Worm (Caenorhabditis elegans): ENCODE results near the gene clec-25.

clec-25 gene

DNA sequence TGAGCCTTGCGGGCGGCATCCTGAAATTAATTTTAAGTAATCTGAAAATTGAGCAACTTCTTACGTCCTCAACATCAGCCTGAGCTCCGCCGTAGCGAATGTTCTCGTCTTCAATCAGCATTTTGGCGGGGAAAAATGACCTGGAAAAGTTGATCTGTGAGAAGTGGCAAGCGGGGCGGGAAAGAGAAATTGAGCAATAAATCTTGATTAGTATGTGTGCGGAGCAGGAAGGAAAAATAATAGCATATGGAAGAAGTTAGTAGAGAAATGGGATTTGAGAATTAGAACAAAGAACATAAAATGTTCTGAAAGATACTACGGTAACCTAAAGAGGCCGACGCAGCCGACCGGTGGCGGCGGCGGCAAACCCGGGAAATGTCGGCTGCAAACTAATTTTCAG, 8.1 kb upstream of the clec-25 start, which contains the start of gene tni-3:
Gene tni-3, minus strand, starts transcription at position 140 of the 400 bp plus-strand sequence.
- TF ChIP-seq ZK546.5 (tag; optimal IDR thresholded peaks at IDR 0.05) (no peak), lin-13 (GFP tag; optimal IDR thresholded peaks at IDR 0.05) (no peak), skn-1 (tag; optimal IDR thresholded peaks at IDR 0.05) (no peak), nhr-6 (tag; optimal IDR thresholded peaks at IDR 0.05) (no peak), ztf-1 (GFP tag; conservative IDR thresholded peaks at IDR 0.05) (no peak), snpc-4 (tag; optimal IDR thresholded peaks at IDR 0.05) (no peak), mab-5 (tag; optimal IDR thresholded peaks at IDR 0.05) (no peak), nhr-21 (tag; optimal IDR thresholded peaks at IDR 0.05) (no peak), lin-11 (tag; optimal IDR thresholded peaks at IDR 0.05) (no peak)

DNA sequence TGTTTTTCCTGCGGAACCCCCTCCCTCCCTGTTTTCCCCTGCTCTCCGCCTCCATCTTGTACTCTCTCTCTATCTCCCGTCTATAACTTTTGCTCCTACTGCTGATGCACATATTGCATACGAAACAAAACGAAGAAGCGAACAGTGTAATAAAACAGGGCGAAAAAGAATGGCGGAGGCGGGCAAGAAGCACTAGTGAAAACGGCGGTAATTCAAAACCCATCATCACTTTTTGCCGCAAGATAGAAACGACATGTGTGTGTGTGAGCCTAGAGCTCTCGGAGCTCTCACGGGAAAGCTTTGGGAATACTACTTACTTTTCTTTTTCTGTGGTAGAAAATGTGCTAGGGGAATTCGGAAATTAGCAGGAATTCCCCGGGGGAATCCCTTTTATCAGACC, 6.9 kb upstream of the clec-25 start:
- no peak for TF ChIP-seq lsy-2 (tag; optimal IDR thresholded peaks at IDR 0.05)
- TF ChIP-seq F13H6.1 (tag; optimal IDR thresholded peaks at IDR 0.05) = no peak
- no peak for TF ChIP-seq ztf-1 (GFP tag; conservative IDR thresholded peaks at IDR 0.05)
- no peak for TF ChIP-seq sem-4 (tag; optimal IDR thresholded peaks at IDR 0.05)
- no peak for TF ChIP-seq R02D3.7 (tag; optimal IDR thresholded peaks at IDR 0.05)
- no peak for TF ChIP-seq aly-2 (tag; optimal IDR thresholded peaks at IDR 0.05)
- TF ChIP-seq mab-5 (tag; optimal IDR thresholded peaks at IDR 0.05) = no peak
- TF ChIP-seq lin-13 (GFP tag; optimal IDR thresholded peaks at IDR 0.05) = no peak
- no peak for TF ChIP-seq nhr-77 (tag; optimal IDR thresholded peaks at IDR 0.05)
- TF ChIP-seq C34F6.9 (tag; optimal IDR thresholded peaks at IDR 0.05) = no peak
- no peak for TF ChIP-seq unc-55 (GFP tag; optimal IDR thresholded peaks at IDR 0.05)
- TF ChIP-seq mdl-1 (tag; optimal IDR thresholded peaks at IDR 0.05) = no peak
- TF ChIP-seq ZK546.5 (tag; optimal IDR thresholded peaks at IDR 0.05) = no peak
- no peak for TF ChIP-seq Y55F3AM.14 (GFP tag; optimal IDR thresholded peaks at IDR 0.05)
- TF ChIP-seq nhr-10 (tag; optimal IDR thresholded peaks at IDR 0.05) = no peak
- no peak for TF ChIP-seq nhr-12 (tag; optimal IDR thresholded peaks at IDR 0.05)
- TF ChIP-seq nhr-11 (tag; optimal IDR thresholded peaks at IDR 0.05) = no peak

- no peak for TF ChIP-seq unc-39 (tag; optimal IDR thresholded peaks at IDR 0.05)
- no peak for TF ChIP-seq mbf-1 (tag; optimal IDR thresholded peaks at IDR 0.05)
- no peak for TF ChIP-seq elt-3 (tag; optimal IDR thresholded peaks at IDR 0.05)
- TF ChIP-seq nhr-25 (tag; optimal IDR thresholded peaks at IDR 0.05) = no peak
- no peak for TF ChIP-seq ztf-4 (tag; optimal IDR thresholded peaks at IDR 0.05)
- TF ChIP-seq C34F6.9 (tag; optimal IDR thresholded peaks at IDR 0.05) = no peak
- TF ChIP-seq nhr-23 (tag; optimal IDR thresholded peaks at IDR 0.05) = no peak
- TF ChIP-seq F13H6.1 (tag; optimal IDR thresholded peaks at IDR 0.05) = no peak
- TF ChIP-seq nhr-6 (tag; optimal IDR thresholded peaks at IDR 0.05) = no peak
- no peak for TF ChIP-seq lsy-2 (tag; optimal IDR thresholded peaks at IDR 0.05)
- no peak for TF ChIP-seq ztf-11 (tag; optimal IDR thresholded peaks at IDR 0.05)
- no peak for TF ChIP-seq zag-1 (tag; optimal IDR thresholded peaks at IDR 0.05)
- TF ChIP-seq ama-1 (optimal IDR thresholded peaks at IDR 0.05) = no peak
- no peak for TF ChIP-seq ZK546.5 (tag; optimal IDR thresholded peaks at IDR 0.05)
- no peak for TF ChIP-seq blmp-1 (tag; optimal IDR thresholded peaks at IDR 0.05; ENCODE audit: insufficient read depth)
- no peak for TF ChIP-seq nhr-77 (tag; optimal IDR thresholded peaks at IDR 0.05)
Measured at ce11 chrV:16838435-16838834, 4.6 kb upstream of the clec-25 start.

DNA sequence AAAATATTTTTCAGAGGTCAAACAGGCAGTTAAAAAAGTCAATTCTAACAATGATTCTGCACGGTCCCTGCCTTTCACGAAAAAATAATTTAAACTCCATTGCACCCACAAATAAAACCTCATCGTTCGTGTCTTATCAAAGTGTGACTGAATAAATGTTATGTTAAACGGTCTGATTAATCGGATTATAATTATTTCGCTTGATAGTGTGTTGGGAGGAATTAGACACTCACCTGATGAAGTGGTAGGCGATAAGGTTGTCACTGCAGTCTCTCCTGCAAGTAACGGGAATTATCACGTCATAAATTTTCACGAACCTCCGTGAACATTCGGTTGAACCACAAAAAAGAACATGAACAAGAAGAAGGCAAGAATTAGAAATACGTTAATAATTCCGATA, 2.8 kb upstream of the clec-25 start:
- TF ChIP-seq snpc-4 (tag; optimal IDR thresholded peaks at IDR 0.05) = no peak
- no peak for TF ChIP-seq nhr-129 (tag; optimal IDR thresholded peaks at IDR 0.05)
- peak; percentile 76 for TF ChIP-seq fos-1 (tag; optimal IDR thresholded peaks at IDR 0.05)
- TF ChIP-seq nhr-11 (tag; optimal IDR thresholded peaks at IDR 0.05) = no peak
- TF ChIP-seq nhr-21 (tag; optimal IDR thresholded peaks at IDR 0.05) = no peak
- peak; percentile 50 for TF ChIP-seq sma-9 (GFP tag; optimal IDR thresholded peaks at IDR 0.05)
- no peak for TF ChIP-seq sma-9 (tag; optimal IDR thresholded peaks at IDR 0.05)

DNA sequence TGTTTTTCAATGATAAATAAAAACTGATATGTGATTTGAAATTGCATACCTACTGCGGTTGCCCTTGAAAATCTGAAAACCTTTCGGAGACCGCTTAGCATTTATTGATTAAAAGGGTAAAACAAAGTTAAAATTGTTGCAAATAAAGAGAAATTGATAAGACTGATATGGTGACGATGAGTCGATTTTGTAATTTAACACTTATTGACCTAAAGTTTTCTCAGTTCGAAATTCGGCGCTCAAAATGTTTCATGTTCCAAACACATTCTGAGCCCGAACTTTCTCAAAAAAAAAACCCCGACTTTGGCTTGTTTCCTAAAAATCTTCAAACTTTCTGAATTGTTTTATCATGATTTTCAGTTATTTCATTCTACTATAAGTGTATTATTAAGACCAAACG, 2.1 kb upstream of the clec-25 start, which contains the start of gene clec-40:
Gene clec-40, minus strand, starts transcription at position 101 of the 400 bp plus-strand sequence.
- no peak for TF ChIP-seq aly-2 (tag; optimal IDR thresholded peaks at IDR 0.05)
- no peak for TF ChIP-seq nhr-25 (tag; optimal IDR thresholded peaks at IDR 0.05)
- no peak for TF ChIP-seq nhr-11 (tag; optimal IDR thresholded peaks at IDR 0.05)
- no peak for TF ChIP-seq lin-13 (GFP tag; optimal IDR thresholded peaks at IDR 0.05)
- TF ChIP-seq sem-4 (tag; optimal IDR thresholded peaks at IDR 0.05) = no peak
- no peak for TF ChIP-seq snpc-4 (tag; optimal IDR thresholded peaks at IDR 0.05)
- no peak for TF ChIP-seq mbf-1 (tag; optimal IDR thresholded peaks at IDR 0.05)
- no peak for TF ChIP-seq elt-3 (tag; optimal IDR thresholded peaks at IDR 0.05)
- no peak for TF ChIP-seq ztf-4 (tag; optimal IDR thresholded peaks at IDR 0.05)
- TF ChIP-seq blmp-1 (tag; optimal IDR thresholded peaks at IDR 0.05; ENCODE audit: insufficient read depth) = no peak
- no peak for TF ChIP-seq unc-39 (tag; optimal IDR thresholded peaks at IDR 0.05)
- no peak for TF ChIP-seq lin-11 (tag; optimal IDR thresholded peaks at IDR 0.05)
- TF ChIP-seq ZK546.5 (tag; optimal IDR thresholded peaks at IDR 0.05) = no peak
- no peak for TF ChIP-seq zag-1 (tag; optimal IDR thresholded peaks at IDR 0.05)
- TF ChIP-seq C34F6.9 (tag; optimal IDR thresholded peaks at IDR 0.05) = no peak
- no peak for TF ChIP-seq elt-1 (tag; optimal IDR thresholded peaks at IDR 0.05)
- no peak for TF ChIP-seq nhr-10 (tag; optimal IDR thresholded peaks at IDR 0.05)
